Worm (Caenorhabditis elegans) whole organism, late embryonic: ENCODE results near the gene C05E11.2.

Source experiments
- K09A11.1 ChIP-seq: sonication (generic microtip); optimal IDR thresholded peaks from 2 replicates; lab custom pipeline; 2017; ENCODE audit warnings: antibody characterized with exemption, mild to moderate bottlenecking, missing genetic modification characterization, missing compliant biosample characterization; ENCODE audit not compliant: insufficient read depth
- Y22D7AL.16 ChIP-seq: sonication (generic microtip); optimal IDR thresholded peaks from 2 replicates; lab custom pipeline; 2016; ENCODE audit warnings: missing genetic modification characterization, missing compliant biosample characterization
- ahr-1 ChIP-seq: sonication (generic microtip); optimal IDR thresholded peaks from 2 replicates; lab custom pipeline; 2016; ENCODE audit warnings: missing genetic modification characterization, missing compliant biosample characterization
- ama-1 ChIP-seq: fragments of 150-350 bp; optimal IDR thresholded peaks from 2 replicates; lab custom pipeline; 2014
- ceh-2 ChIP-seq: sonication (generic microtip); optimal IDR thresholded peaks from 2 replicates; lab custom pipeline; 2016; ENCODE audit warnings: missing genotype, missing genetic modification characterization, missing compliant biosample characterization
- ceh-24 ChIP-seq: sonication (generic microtip); optimal IDR thresholded peaks from 2 replicates; lab custom pipeline; 2016; ENCODE audit warnings: mild to moderate bottlenecking, missing genetic modification characterization, missing compliant biosample characterization
- ceh-30 ChIP-seq: fragments of 150-350 bp; optimal IDR thresholded peaks from 2 replicates; lab custom pipeline; 2014; ENCODE audit warnings: missing biosample characterization, missing genetic modification characterization
- ceh-31 ChIP-seq: sonication (generic microtip); optimal IDR thresholded peaks from 2 replicates; lab custom pipeline; 2016; ENCODE audit warnings: missing genetic modification characterization, missing compliant biosample characterization
- ceh-34 ChIP-seq: sonication (generic microtip); optimal IDR thresholded peaks from 2 replicates; lab custom pipeline; 2016; ENCODE audit warnings: mild to moderate bottlenecking, missing genetic modification characterization, missing compliant biosample characterization
- ceh-9 ChIP-seq: sonication (generic microtip); optimal IDR thresholded peaks from 2 replicates; lab custom pipeline; 2016; ENCODE audit warnings: mild to moderate bottlenecking, missing genetic modification characterization, inconsistent platforms, missing compliant biosample characterization
- elt-2 ChIP-seq: sonication (generic microtip); optimal IDR thresholded peaks from 2 replicates; lab custom pipeline; 2016; ENCODE audit warnings: missing genetic modification reagents, missing genetic modification characterization, missing compliant biosample characterization
- elt-4 ChIP-seq: sonication (generic microtip); optimal IDR thresholded peaks from 2 replicates; lab custom pipeline; 2016; ENCODE audit warnings: missing genetic modification characterization, missing compliant biosample characterization
- ets-4 ChIP-seq: sonication (generic microtip); optimal IDR thresholded peaks from 2 replicates; lab custom pipeline; 2016; ENCODE audit warnings: missing genetic modification characterization, missing compliant biosample characterization
- eyg-1 ChIP-seq: sonication (generic microtip); optimal IDR thresholded peaks from 2 replicates; lab custom pipeline; 2016; ENCODE audit warnings: missing genotype, missing genetic modification characterization, missing compliant biosample characterization
- fkh-10 ChIP-seq: fragments of 150-350 bp; optimal IDR thresholded peaks from 2 replicates; lab custom pipeline; 2014; ENCODE audit warnings: missing biosample characterization, missing genetic modification reagents, missing genetic modification characterization
- gmeb-2 ChIP-seq: sonication (generic microtip); optimal IDR thresholded peaks from 2 replicates; lab custom pipeline; 2016; ENCODE audit warnings: missing genetic modification characterization, inconsistent platforms, missing compliant biosample characterization
- hlh-13 ChIP-seq: fragments of 200-800 bp; sonication (Bioruptor generic); optimal IDR thresholded peaks from 2 replicates; lab custom pipeline; 2018; ENCODE audit warnings: mild to moderate bottlenecking, missing genetic modification characterization, missing compliant biosample characterization
- hlh-30 ChIP-seq: sonication (generic microtip); optimal IDR thresholded peaks from 2 replicates; lab custom pipeline; 2017; ENCODE audit warnings: antibody characterized with exemption, missing genetic modification characterization, missing compliant biosample characterization; ENCODE audit not compliant: insufficient read depth
- hlh-6 ChIP-seq: sonication (generic microtip); optimal IDR thresholded peaks from 2 replicates; lab custom pipeline; 2016; ENCODE audit warnings: missing genotype, missing genetic modification characterization, missing compliant biosample characterization
- hlh-8 ChIP-seq: sonication (generic microtip); optimal IDR thresholded peaks from 2 replicates; lab custom pipeline; 2016; ENCODE audit warnings: missing genotype, missing genetic modification characterization, missing compliant biosample characterization
- lin-11 ChIP-seq: fragments of 200-800 bp; sonication (Bioruptor generic); optimal IDR thresholded peaks from 2 replicates; lab custom pipeline; 2018; ENCODE audit warnings: mild to moderate bottlenecking, missing genetic modification characterization, missing compliant biosample characterization
- madf-2 ChIP-seq: sonication (generic microtip); optimal IDR thresholded peaks from 2 replicates; lab custom pipeline; 2017; ENCODE audit warnings: missing genetic modification characterization, missing compliant biosample characterization
- nfya-1 ChIP-seq: sonication (generic microtip); optimal IDR thresholded peaks from 2 replicates; lab custom pipeline; 2017; ENCODE audit warnings: missing genetic modification characterization, mild to moderate bottlenecking, missing compliant biosample characterization, antibody characterized with exemption, moderate library complexity
- nhr-11 ChIP-seq: fragments of 150-350 bp; optimal IDR thresholded peaks from 2 replicates; lab custom pipeline; 2014; ENCODE audit warnings: missing biosample characterization, missing genetic modification characterization
- nhr-232 ChIP-seq: sonication (generic microtip); optimal IDR thresholded peaks from 2 replicates; lab custom pipeline; 2016; ENCODE audit warnings: missing genetic modification characterization, missing compliant biosample characterization
- npax-4 ChIP-seq: sonication (generic microtip); optimal IDR thresholded peaks from 2 replicates; lab custom pipeline; 2016; ENCODE audit warnings: missing genetic modification characterization, missing compliant biosample characterization
- odd-2 ChIP-seq: sonication (generic microtip); optimal IDR thresholded peaks from 2 replicates; lab custom pipeline; 2017; ENCODE audit warnings: antibody characterized with exemption, mild to moderate bottlenecking, missing genetic modification characterization, missing compliant biosample characterization
- pag-3 ChIP-seq: sonication (generic microtip); optimal IDR thresholded peaks from 2 replicates; lab custom pipeline; 2016; ENCODE audit warnings: missing compliant biosample characterization, missing genetic modification characterization, borderline replicate concordance
- pat-9 ChIP-seq: fragments of 200-800 bp; sonication (Bioruptor generic); optimal IDR thresholded peaks from 2 replicates; lab custom pipeline; 2018; ENCODE audit warnings: mild to moderate bottlenecking, missing genetic modification characterization, moderate library complexity, missing compliant biosample characterization
- pha-2 ChIP-seq: sonication (generic microtip); optimal IDR thresholded peaks from 2 replicates; lab custom pipeline; 2017; ENCODE audit warnings: mild to moderate bottlenecking, missing genetic modification characterization, missing compliant biosample characterization
- pros-1 ChIP-seq: fragments of 150-350 bp; optimal IDR thresholded peaks from 2 replicates; lab custom pipeline; 2014; ENCODE audit warnings: missing biosample characterization, missing genetic modification reagents, missing genetic modification characterization
- rnt-1 ChIP-seq: sonication (generic microtip); optimal IDR thresholded peaks from 2 replicates; lab custom pipeline; 2016; ENCODE audit warnings: missing genetic modification characterization, missing compliant biosample characterization
- ttx-3 ChIP-seq: sonication (generic microtip); optimal IDR thresholded peaks from 2 replicates; lab custom pipeline; 2016; ENCODE audit warnings: missing genetic modification reagents, missing genetic modification characterization, missing compliant biosample characterization
- unc-42 ChIP-seq: sonication (generic microtip); optimal IDR thresholded peaks from 2 replicates; lab custom pipeline; 2016; ENCODE audit warnings: missing genotype, missing genetic modification characterization, missing compliant biosample characterization
- unc-86 ChIP-seq: sonication (generic microtip); optimal IDR thresholded peaks from 2 replicates; lab custom pipeline; 2016; ENCODE audit warnings: missing genetic modification characterization, missing compliant biosample characterization
- zip-5 ChIP-seq: sonication (generic microtip); optimal IDR thresholded peaks from 2 replicates; lab custom pipeline; 2016; ENCODE audit warnings: missing genetic modification characterization, missing compliant biosample characterization

The C05E11.2 gene

DNA sequence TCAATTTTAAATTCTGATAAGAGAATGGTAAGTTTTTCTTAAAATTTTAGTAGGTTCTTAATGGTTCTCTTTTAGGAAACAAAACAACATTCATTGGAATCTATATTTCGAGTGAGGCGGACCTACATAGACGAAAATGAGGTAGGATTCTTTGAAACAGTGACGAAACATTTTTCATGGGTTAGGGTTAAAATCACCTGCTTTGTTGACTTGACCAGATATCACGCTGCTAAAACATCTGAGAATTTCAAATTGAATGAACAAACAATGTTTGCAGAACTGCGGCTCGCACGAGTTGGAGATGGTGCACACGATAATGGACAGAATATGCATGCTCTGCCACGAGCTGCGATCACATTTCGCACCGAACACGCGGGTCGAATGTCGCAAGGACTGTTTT is 24.4 kb upstream of the C05E11.2 start:
- no peak for TF ChIP-seq hlh-6 (tag; lab: Kevin White, UChicago)

DNA sequence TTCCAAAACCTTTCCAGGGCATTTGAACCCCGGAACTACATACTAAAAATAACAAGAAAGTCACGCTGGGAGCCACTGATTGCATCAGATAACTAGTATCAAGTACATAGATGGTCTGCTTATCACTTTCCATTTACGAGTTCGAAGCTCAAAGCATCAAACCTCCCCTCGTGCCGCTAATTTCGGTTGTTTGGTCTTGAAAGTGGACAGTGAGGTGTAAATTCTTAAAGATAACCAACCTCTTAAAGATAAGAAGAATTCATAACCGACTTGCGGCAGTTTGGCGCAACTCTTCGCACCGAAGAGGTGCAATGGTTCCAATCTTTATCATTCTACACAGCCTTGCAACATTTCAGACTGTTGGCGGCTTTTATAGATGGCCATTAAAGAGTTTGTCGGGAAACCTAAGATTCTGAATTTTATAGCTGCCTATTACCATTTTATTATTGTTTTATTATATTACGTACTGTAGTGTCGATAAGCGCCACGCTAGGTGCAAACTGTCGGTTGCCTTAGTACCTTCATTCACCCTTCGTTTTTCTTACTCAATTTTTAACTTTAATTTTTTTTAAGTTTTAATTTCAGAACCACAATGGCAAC is 21.9 kb upstream of the C05E11.2 start, which contains the start of gene amt-4:
TSS of gene amt-4 (plus strand) at position 586 of the 600 bp plus-strand sequence.
- TF ChIP-seq odd-2 (no peak), elt-2 (tag; lab: Kevin White, UChicago) (peak; percentile 50)

DNA sequence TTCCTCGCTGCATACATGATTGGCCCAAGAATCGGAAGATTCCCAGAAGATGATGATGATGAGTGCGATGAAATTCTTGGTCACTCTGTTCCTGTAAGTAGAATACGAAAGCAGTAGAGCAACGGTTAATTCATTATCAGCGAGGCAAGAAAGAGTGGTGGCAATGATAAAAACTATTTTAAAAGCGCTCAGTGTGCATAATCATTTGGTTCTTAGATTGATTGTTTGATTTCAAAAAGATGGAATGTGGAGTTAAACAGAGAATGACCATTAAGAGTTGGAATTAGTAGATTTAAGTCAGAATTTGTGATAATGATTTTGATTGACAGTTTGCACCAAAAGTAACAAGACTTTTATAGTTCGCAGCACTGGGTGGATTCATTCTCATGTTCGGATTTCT is 19.6 kb upstream of the C05E11.2 start:
- TF ChIP-seq lin-11 (tag; lab: Kevin White, UChicago) (no peak), elt-2 (tag; lab: Kevin White, UChicago) (no peak), odd-2 (no peak), hlh-13 (GFP tag; lab: Kevin White, UChicago) (no peak), ceh-30 (tag; lab: Kevin White, UChicago) (no peak), nhr-232 (tag; lab: Kevin White, UChicago) (no peak), hlh-6 (tag; lab: Kevin White, UChicago) (no peak), nhr-11 (no peak), K09A11.1 (no peak), madf-2 (no peak), hlh-30 (no peak), ets-4 (tag; lab: Kevin White, UChicago) (no peak), nfya-1 (tag; lab: Kevin White, UChicago) (no peak), rnt-1 (tag; lab: Kevin White, UChicago) (no peak), ceh-34 (tag; lab: Kevin White, UChicago) (no peak), unc-86 (no peak), ceh-31 (tag; lab: Kevin White, UChicago) (no peak), zip-5 (tag; lab: Kevin White, UChicago) (no peak)

DNA sequence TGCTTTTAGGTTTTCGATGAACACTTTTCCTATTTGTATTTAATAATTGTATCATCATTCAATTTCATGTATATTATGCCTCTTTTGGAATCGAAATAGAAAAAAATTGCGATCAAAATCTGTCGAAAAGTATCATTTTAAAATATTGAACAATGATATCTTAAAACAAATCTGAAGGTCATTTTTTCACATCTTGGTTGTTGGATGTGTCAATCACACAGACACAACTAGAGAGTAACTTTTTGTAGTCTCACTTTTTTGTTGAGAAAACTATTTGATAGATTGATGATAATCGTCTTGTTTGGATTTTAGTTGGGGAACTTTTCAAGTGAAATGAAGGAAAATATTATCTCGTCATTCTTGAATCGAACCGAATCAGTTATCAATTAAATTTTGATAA is 17.4 kb upstream of the C05E11.2 start:
- TF ChIP-seq ceh-31 (tag; lab: Kevin White, UChicago) (no peak), gmeb-2 (tag; lab: Kevin White, UChicago) (no peak), fkh-10 (GFP tag; lab: Kevin White, UChicago) (no peak), pag-3 (tag; lab: Kevin White, UChicago) (no peak), pat-9 (no peak), pros-1 (tag; lab: Kevin White, UChicago) (no peak), zip-5 (tag; lab: Kevin White, UChicago) (no peak), eyg-1 (tag; lab: Kevin White, UChicago) (no peak), ceh-24 (no peak), ceh-9 (tag; lab: Kevin White, UChicago) (no peak), ama-1 (lab: Kevin White, UChicago) (no peak), ceh-2 (no peak), pha-2 (tag; lab: Kevin White, UChicago) (no peak), elt-4 (tag; lab: Kevin White, UChicago) (no peak), Y22D7AL.16 (tag; lab: Kevin White, UChicago) (no peak), ttx-3 (no peak)

DNA sequence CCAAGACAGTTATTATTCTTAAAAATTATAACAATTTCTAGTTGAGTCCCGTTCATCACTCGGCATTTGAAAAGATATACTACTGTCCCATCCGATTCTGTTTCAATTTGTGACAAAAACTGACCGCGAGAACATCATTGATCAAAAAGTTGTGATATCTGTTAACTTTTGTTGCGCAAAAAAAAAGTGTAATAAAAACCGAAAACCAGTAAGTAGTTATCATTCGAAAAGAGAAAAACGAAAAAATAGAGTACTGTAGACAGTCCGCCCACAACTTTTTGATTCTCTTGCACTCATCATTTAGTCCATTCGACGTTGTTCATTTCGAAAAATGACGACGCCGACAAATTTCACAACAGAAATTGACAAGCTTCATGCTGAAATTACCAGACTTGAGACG is 15.6 kb upstream of the C05E11.2 start, which contains the start of gene amt-1:
TSS of gene amt-1 (plus strand) at position 301 of the 400 bp plus-strand sequence.
- no peak for TF ChIP-seq hlh-8

DNA sequence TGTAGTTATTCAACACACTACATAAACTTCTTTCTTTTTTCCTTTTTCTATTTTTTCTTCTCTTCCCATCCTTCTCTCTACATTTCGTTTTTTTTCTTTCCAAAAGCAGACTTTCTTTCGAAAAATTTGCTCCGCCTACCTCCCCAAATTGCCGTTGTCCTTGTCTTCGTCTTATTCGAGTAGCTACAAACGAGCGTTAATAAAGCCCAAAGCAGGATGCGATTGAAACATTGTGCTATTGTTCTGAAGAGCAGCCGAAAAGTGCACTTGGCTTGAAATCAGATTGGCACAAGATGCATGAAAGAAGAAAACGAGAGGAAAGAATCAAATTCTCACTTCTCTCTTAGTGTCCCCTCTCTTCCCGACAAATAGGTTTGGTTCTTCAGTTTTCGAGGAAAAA is 11.8 kb upstream of the C05E11.2 start:
- TF ChIP-seq hlh-6 (tag; lab: Kevin White, UChicago) (no peak), unc-42 (tag; lab: Kevin White, UChicago) (peak; percentile 61), npax-4 (tag; lab: Kevin White, UChicago) (no peak), hlh-13 (GFP tag; lab: Kevin White, UChicago) (no peak), hlh-30 (no peak), ahr-1 (tag; lab: Kevin White, UChicago) (no peak)
